Worm (Caenorhabditis elegans): ENCODE data around the gene anat-1.

Gene anat-1

DNA sequence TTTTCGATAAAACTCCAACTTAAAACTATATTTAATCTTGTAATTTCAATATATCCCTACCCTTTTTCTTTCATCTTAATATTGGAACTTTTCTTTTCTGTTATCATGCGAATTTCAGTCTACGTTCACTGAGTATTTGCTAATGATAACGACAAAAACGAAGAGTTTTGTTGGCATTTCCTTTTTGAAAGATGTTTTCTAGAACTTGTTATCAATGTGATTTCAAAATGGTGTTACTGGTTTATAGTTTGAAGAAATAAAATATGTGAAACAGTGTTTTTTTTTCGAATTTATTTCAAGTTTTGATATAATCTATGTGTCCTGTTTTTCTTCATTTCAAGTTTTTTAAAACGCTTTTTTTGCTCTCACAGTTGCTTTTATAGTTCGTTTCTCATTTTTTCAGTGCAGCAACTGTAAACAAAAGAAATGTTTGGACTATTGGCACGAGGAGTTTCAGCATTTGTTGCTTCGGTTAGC is at the start of gene anat-1:
TSS of gene anat-1 (plus strand) at position 427 of the 477 bp plus-strand sequence.
- TF ChIP-seq K11D2.4 (GFP tag; IDR thresholded peaks at IDR 0.05) (no peak), madf-8 (GFP tag; conservative IDR thresholded peaks at IDR 0.05) (no peak), hrde-1 (tag; optimal IDR thresholded peaks at IDR 0.05; ENCODE audit: borderline replicate concordance) (no peak), F57C9.4 (tag; optimal IDR thresholded peaks at IDR 0.05) (no peak), egl-18 (GFP tag; IDR thresholded peaks at IDR 0.05) (no peak), tbp1 (GFP tag; optimal IDR thresholded peaks at IDR 0.05) (no peak), cebp-2 (GFP tag; IDR thresholded peaks at IDR 0.05) (no peak), ets-4 (GFP tag; optimal IDR thresholded peaks at IDR 0.05) (no peak), Y56A3A.18 (GFP tag; IDR thresholded peaks at IDR 0.05) (no peak), lsy-27 (tag; optimal IDR thresholded peaks at IDR 0.05; ENCODE audit: borderline replicate concordance, insufficient read depth) (no peak), efl-1 (GFP tag; optimal IDR thresholded peaks at IDR 0.05) (no peak), ztf-28 (GFP tag; IDR thresholded peaks at IDR 0.05) (no peak), B0261.1 (tag; optimal IDR thresholded peaks at IDR 0.05) (no peak), ceh-58 (GFP tag; IDR thresholded peaks at IDR 0.05) (no peak)

DNA sequence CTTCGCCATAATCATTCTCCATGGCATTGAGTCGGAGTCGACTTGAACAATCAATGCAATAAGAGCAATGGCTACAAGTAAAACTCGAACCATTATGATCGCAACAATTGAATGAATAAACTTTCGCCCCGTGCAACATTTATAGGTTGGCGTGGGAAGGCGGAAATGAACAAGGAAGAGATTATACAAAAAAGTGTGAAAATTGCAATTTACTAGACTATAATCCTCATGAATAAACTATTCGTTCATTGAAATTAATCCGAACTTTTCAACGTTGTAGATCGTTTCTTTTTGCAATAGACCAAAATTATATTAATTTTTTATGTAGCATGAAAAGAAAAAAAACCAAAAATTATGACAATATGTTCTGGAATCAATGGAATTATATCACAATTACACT is 30.4 kb upstream of the anat-1 start, which contains the start of gene Y73B6A.3:
TSS of gene Y73B6A.3 (minus strand) at position 101 of the 400 bp plus-strand sequence.
- TF ChIP-seq F52B5.7 (tag; optimal IDR thresholded peaks at IDR 0.05) = no peak

- TF ChIP-seq lag-1 (GFP tag; IDR thresholded peaks at IDR 0.05) (no peak), lin-35 (GFP tag; optimal IDR thresholded peaks at IDR 0.05) (no peak), D2030.7 (GFP tag; IDR thresholded peaks at IDR 0.05) (no peak), ztf-3 (GFP tag; optimal IDR thresholded peaks at IDR 0.05) (no peak), Y67H2A.10 (GFP tag; conservative IDR thresholded peaks at IDR 0.05) (no peak), F10E7.11 (tag; optimal IDR thresholded peaks at IDR 0.05) (no peak), cebp-2 (GFP tag; IDR thresholded peaks at IDR 0.05) (no peak), rec-8 (tag; optimal IDR thresholded peaks at IDR 0.05) (no peak), Y53G8AR.9 (GFP tag; conservative IDR thresholded peaks at IDR 0.05) (0 out of 2 replicates have a peak, but pooled peaks have one; percentile 38), nhr-27 (tag; optimal IDR thresholded peaks at IDR 0.05) (no peak), let-526 (GFP tag; IDR thresholded peaks at IDR 0.05) (no peak), ekl-4 (GFP tag; IDR thresholded peaks at IDR 0.05) (peak; percentile 30; the same call in 1 of the 2 replicates), nfya-1 (tag; optimal IDR thresholded peaks at IDR 0.05; ENCODE audit: borderline replicate concordance, insufficient read depth) (no peak), F39B2.1 (GFP tag; IDR thresholded peaks at IDR 0.05) (no peak), madf-6 (GFP tag; IDR thresholded peaks at IDR 0.05) (no peak), madf-10 (tag; optimal IDR thresholded peaks at IDR 0.05) (no peak), aptf-2 (GFP tag; conservative IDR thresholded peaks at IDR 0.05) (no peak), lsy-27 (tag; optimal IDR thresholded peaks at IDR 0.05; ENCODE audit: borderline replicate concordance, insufficient read depth) (no peak), nfyb-1 (GFP tag; IDR thresholded peaks at IDR 0.05) (0 out of 2 replicates have a peak, but pooled peaks have one; percentile 23), madf-3 (GFP tag; IDR thresholded peaks at IDR 0.05) (0 out of 2 replicates have a peak, but pooled peaks have one; percentile 53), nhr-179 (tag; optimal IDR thresholded peaks at IDR 0.05) (no peak), ztf-28 (GFP tag; IDR thresholded peaks at IDR 0.05) (no peak), repo-1 (tag; optimal IDR thresholded peaks at IDR 0.05) (no peak), aptf-3 (GFP tag; IDR thresholded peaks at IDR 0.05) (no peak), snpc-3.4 (tag; optimal IDR thresholded peaks at IDR 0.05) (no peak), nhr-120 (GFP tag; IDR thresholded peaks at IDR 0.05) (no peak), bed-2 (GFP tag; IDR thresholded peaks at IDR 0.05) (no peak), B0336.3 (GFP tag; IDR thresholded peaks at IDR 0.05) (no peak), attf-6 (GFP tag; IDR thresholded peaks at IDR 0.05) (no peak)
Measured at ce11 chrIV:6742159-6742558, 28.5 kb upstream of the anat-1 start, which contains the start of gene smg-7. Gene smg-7, minus strand, starts transcription at chrIV:6742443.

Data from whole organism, young adult.